Fruit fly (Drosophila melanogaster): ENCODE results near the gene qua.

dm6 chr2L:17542661-17543278, 45.8 kb upstream of the qua start:
- TF ChIP-seq fru (GFP tag; optimal IDR thresholded peaks at IDR 0.05) (no peak), psq (GFP tag; optimal IDR thresholded peaks at IDR 0.05) (no peak), Abd-B (GFP tag; optimal IDR thresholded peaks at IDR 0.05) (no peak), OdsH (GFP tag; optimal IDR thresholded peaks at IDR 0.05) (no peak), pan (optimal IDR thresholded peaks at IDR 0.05) (no peak), dsf (GFP tag; optimal IDR thresholded peaks at IDR 0.05; ENCODE audit: borderline replicate concordance) (no peak)

All from whole organism, wandering third instar larva.